Fruit fly (Drosophila melanogaster) whole organism, adult: Measurements from ENCODE around the gene betaGlu.

Experiments used
- CG11617 ChIP-seq: fragments of 200-800 bp; sonication (Bioruptor generic); optimal IDR thresholded peaks from 2 replicates; lab custom pipeline; 2017; ENCODE audit warnings: mild to moderate bottlenecking, missing biosample characterization, missing genetic modification reagents, missing genetic modification characterization
- CG12768 ChIP-seq: fragments of 200-800 bp; sonication (Bioruptor generic); optimal IDR thresholded peaks from 2 replicates; lab custom pipeline; 2017; ENCODE audit warnings: missing biosample characterization, missing genetic modification characterization, mild to moderate bottlenecking, moderate library complexity, missing genetic modification reagents
- CG14711 ChIP-seq: fragments of 200-800 bp; sonication (Bioruptor generic); optimal IDR thresholded peaks from 2 replicates; lab custom pipeline; 2018; ENCODE audit warnings: missing biosample characterization, mild to moderate bottlenecking, missing genetic modification characterization, moderate library complexity
- CG1620 ChIP-seq: fragments of 200-800 bp; sonication (Bioruptor generic); optimal IDR thresholded peaks from 2 replicates; lab custom pipeline; 2016; ENCODE audit warnings: missing biosample characterization, missing genetic modification characterization
- CG33017 ChIP-seq: fragments of 200-800 bp; sonication (Bioruptor generic); optimal IDR thresholded peaks from 2 replicates; lab custom pipeline; 2018; ENCODE audit warnings: missing biosample characterization, mild to moderate bottlenecking, missing genetic modification characterization, moderate library complexity
- CG5204 ChIP-seq: fragments of 200-800 bp; sonication (Bioruptor generic); optimal IDR thresholded peaks from 2 replicates; lab custom pipeline; 2016; ENCODE audit warnings: missing biosample characterization, missing genetic modification characterization
- CG7045 ChIP-seq: fragments of 200-800 bp; sonication (Bioruptor generic); optimal IDR thresholded peaks from 2 replicates; lab custom pipeline; 2017; ENCODE audit warnings: missing biosample characterization, mild to moderate bottlenecking, missing genetic modification characterization
- CG7101 ChIP-seq: fragments of 200-800 bp; sonication (Bioruptor generic); optimal IDR thresholded peaks from 2 replicates; lab custom pipeline; 2018; ENCODE audit warnings: missing biosample characterization, mild to moderate bottlenecking, missing genetic modification characterization, moderate library complexity
- Clk ChIP-seq: fragments of 200-800 bp; sonication (Bioruptor generic); optimal IDR thresholded peaks from 2 replicates; lab custom pipeline; 2017; ENCODE audit warnings: missing biosample characterization, missing genetic modification characterization
- Crg-1 ChIP-seq: fragments of 200-800 bp; sonication (Bioruptor generic); optimal IDR thresholded peaks from 2 replicates; lab custom pipeline; 2016; ENCODE audit warnings: missing biosample characterization, missing genetic modification characterization
- Hr96 ChIP-seq: fragments of 200-800 bp; sonication (Bioruptor generic); optimal IDR thresholded peaks from 2 replicates; lab custom pipeline; 2016; ENCODE audit warnings: missing biosample characterization, missing genetic modification characterization
- Mnt ChIP-seq: fragments of 200-800 bp; sonication (Bioruptor generic); optimal IDR thresholded peaks from 2 replicates; lab custom pipeline; 2016; ENCODE audit warnings: missing biosample characterization, mild to moderate bottlenecking, missing genetic modification characterization
- bab1 ChIP-seq: fragments of 200-800 bp; sonication (Bioruptor generic); optimal IDR thresholded peaks from 3 replicates; lab custom pipeline; 2019; ENCODE audit warnings: missing biosample characterization, mild to moderate bottlenecking, missing genetic modification characterization, moderate library complexity
- cic ChIP-seq: fragments of 200-800 bp; sonication (Bioruptor generic); optimal IDR thresholded peaks from 2 replicates; lab custom pipeline; 2017; ENCODE audit warnings: missing biosample characterization, mild to moderate bottlenecking, missing genetic modification characterization, moderate library complexity
- cnc ChIP-seq, 2 experiments: fragments of >200 bp; optimal IDR thresholded peaks; 2 replicates each; lab custom pipeline; 2017
- kay ChIP-seq: fragments of 200-800 bp; sonication (Bioruptor generic); peaks from one replicate; lab custom pipeline; 2016; ENCODE audit warnings: missing biosample characterization, missing genetic modification characterization, borderline replicate concordance
- ovo ChIP-seq: fragments of 200-800 bp; sonication (Bioruptor generic); optimal IDR thresholded peaks from 2 replicates; lab custom pipeline; 2016; ENCODE audit warnings: missing biosample characterization, missing genetic modification characterization
- pad ChIP-seq: fragments of 200-800 bp; sonication (Bioruptor generic); optimal IDR thresholded peaks from 3 replicates; lab custom pipeline; 2017; ENCODE audit warnings: missing biosample characterization, missing genetic modification characterization, mild to moderate bottlenecking, moderate library complexity, missing genetic modification reagents
- tj ChIP-seq: fragments of 200-800 bp; sonication (Bioruptor generic); optimal IDR thresholded peaks from 3 replicates; lab custom pipeline; 2017; ENCODE audit warnings: missing biosample characterization, mild to moderate bottlenecking, missing genetic modification characterization, moderate library complexity
- toe ChIP-seq: fragments of 200-800 bp; sonication (Bioruptor generic); optimal IDR thresholded peaks from 2 replicates; lab custom pipeline; 2016; ENCODE audit warnings: missing biosample characterization, missing genetic modification characterization

The betaGlu gene

dm6 chr3R:31745629-31746081, 26.0 kb downstream of the betaGlu start, which contains the start of gene awd:
TSS of gene awd (minus strand) at chr3R:31746077.
- TF ChIP-seq CG5204 (GFP tag; lab: Kevin White, UChicago) (no peak), CG14711 (tag; lab: Kevin White, UChicago) (peak; percentile 58), CG11617 (GFP tag; lab: Kevin White, UChicago) (peak; percentile 43), Clk (GFP tag; lab: Kevin White, UChicago) (peak; percentile 30), CG1620 (no peak), pad (peak; percentile 5), bab1 (GFP tag; lab: Kevin White, UChicago) (peak; percentile 54), Mnt (GFP tag; lab: Kevin White, UChicago) (peak; percentile 95), kay (no peak), CG7101 (tag; lab: Kevin White, UChicago) (peak; percentile 56), tj (GFP tag; lab: Kevin White, UChicago) (peak; percentile 45), cic (GFP tag; lab: Kevin White, UChicago) (peak; percentile 54), toe (GFP tag; lab: Kevin White, UChicago) (no peak), CG7045 (GFP tag; lab: Kevin White, UChicago) (no peak), ovo (peak; percentile 23), CG12768 (peak; percentile 27), cnc (optimal IDR thresholded peaks at IDR 0.05; lab: Kevin White, UChicago) (no peak), Hr96 (GFP tag; lab: Kevin White, UChicago) (peak; percentile 61), Crg-1 (GFP tag; lab: Kevin White, UChicago) (peak; percentile 65), CG33017 (peak; percentile 47)

dm6 chr3R:31744044-31744652, 27.5 kb downstream of the betaGlu start, which contains the start of gene CG1896:
TSS of gene CG1896 (plus strand) at chr3R:31744282.
- TF ChIP-seq CG11617 (GFP tag; lab: Kevin White, UChicago) (peak; percentile 30), CG12768 (peak; percentile 61), tj (GFP tag; lab: Kevin White, UChicago) (no peak), CG7101 (tag; lab: Kevin White, UChicago) (peak; percentile 60), ovo (no peak), pad (no peak), CG1620 (peak; percentile 26), cic (GFP tag; lab: Kevin White, UChicago) (no peak), CG5204 (GFP tag; lab: Kevin White, UChicago) (no peak), bab1 (GFP tag; lab: Kevin White, UChicago) (peak; percentile 49), cnc (optimal IDR thresholded peaks at IDR 0.05; lab: Kevin White, UChicago) (no peak), Mnt (GFP tag; lab: Kevin White, UChicago) (peak; percentile 41), toe (GFP tag; lab: Kevin White, UChicago) (peak; percentile 51), kay (no peak), CG7045 (GFP tag; lab: Kevin White, UChicago) (peak; percentile 19), Clk (GFP tag; lab: Kevin White, UChicago) (no peak), Crg-1 (GFP tag; lab: Kevin White, UChicago) (peak; percentile 9), CG14711 (tag; lab: Kevin White, UChicago) (peak; percentile 84), CG33017 (peak; percentile 22), Hr96 (GFP tag; lab: Kevin White, UChicago) (no peak)

dm6 chr3R:31743279-31743678, 28.4 kb downstream of the betaGlu start, which contains the start of gene Tbca:
TSS of gene Tbca (plus strand) at chr3R:31743490.
- peak; percentile 100 for TF ChIP-seq kay
- TF ChIP-seq Clk (GFP tag; lab: Kevin White, UChicago): no peak
- no peak for TF ChIP-seq CG1620
- TF ChIP-seq CG11617 (GFP tag; lab: Kevin White, UChicago): no peak
- TF ChIP-seq cic (GFP tag; lab: Kevin White, UChicago): peak; percentile 30
- TF ChIP-seq Crg-1 (GFP tag; lab: Kevin White, UChicago): no peak
- TF ChIP-seq tj (GFP tag; lab: Kevin White, UChicago): no peak
- TF ChIP-seq CG14711 (tag; lab: Kevin White, UChicago): peak; percentile 88
- peak; percentile 36 for TF ChIP-seq CG12768
- no peak for TF ChIP-seq ovo
- no peak for TF ChIP-seq cnc (optimal IDR thresholded peaks at IDR 0.05; lab: Kevin White, UChicago)
- no peak for TF ChIP-seq toe (GFP tag; lab: Kevin White, UChicago)
- no peak for TF ChIP-seq CG33017
- TF ChIP-seq bab1 (GFP tag; lab: Kevin White, UChicago): peak; percentile 79
- TF ChIP-seq CG7101 (tag; lab: Kevin White, UChicago): no peak
- TF ChIP-seq Hr96 (GFP tag; lab: Kevin White, UChicago): no peak
- no peak for TF ChIP-seq Mnt (GFP tag; lab: Kevin White, UChicago)
- peak; percentile 73 for TF ChIP-seq pad
- TF ChIP-seq CG5204 (GFP tag; lab: Kevin White, UChicago): no peak
- no peak for TF ChIP-seq CG7045 (GFP tag; lab: Kevin White, UChicago)

dm6 chr3R:31741278-31741677, 30.4 kb downstream of the betaGlu start:
- TF ChIP-seq tj (GFP tag; lab: Kevin White, UChicago): no peak
- TF ChIP-seq CG12768: no peak
- TF ChIP-seq CG33017: peak; percentile 5
- TF ChIP-seq CG1620: no peak

- TF ChIP-seq Mnt (GFP tag; lab: Kevin White, UChicago) (peak; percentile 18), CG11617 (GFP tag; lab: Kevin White, UChicago) (no peak), tj (GFP tag; lab: Kevin White, UChicago) (no peak)
Measured at dm6 chr3R:31739067-31739786, 32.4 kb downstream of the betaGlu start.
